Worm (Caenorhabditis elegans) whole organism, L3 larva: Measurements from ENCODE around the gene tmbi-4.

Source experiments
- aly-2 ChIP-seq: fragments of 150-350 bp; optimal IDR thresholded peaks from 2 replicates; lab custom pipeline; 2014; ENCODE audit warnings: missing biosample characterization, missing genetic modification characterization
- daf-12 ChIP-seq: fragments of 150-350 bp; optimal IDR thresholded peaks from 2 replicates; lab custom pipeline; 2014; ENCODE audit warnings: missing biosample characterization, missing genetic modification reagents, missing genetic modification characterization
- egl-27 ChIP-seq: sonication (generic microtip); optimal IDR thresholded peaks from 4 replicates; lab custom pipeline; 2017; ENCODE audit warnings: missing biosample characterization, missing genetic modification reagents, missing genetic modification characterization
- elt-2 ChIP-seq: sonication (generic microtip); optimal IDR thresholded peaks from 2 replicates; lab custom pipeline; 2016; ENCODE audit warnings: missing genetic modification reagents, mild to moderate bottlenecking, missing genetic modification characterization, missing compliant biosample characterization
- elt-3 ChIP-seq, 3 experiments: fragments of 150-350 bp in 1 of 3; sonication (generic microtip) in 2 of 3; optimal IDR thresholded peaks; 2 replicates in 2 of 3; 4 replicates in 1 of 3; lab custom pipeline; 2014 to 2017; ENCODE audit warnings: missing biosample characterization in 3 of 3, missing genetic modification characterization in 3 of 3
- fkh-2 ChIP-seq: fragments of 150-350 bp; optimal IDR thresholded peaks from 2 replicates; lab custom pipeline; 2014; ENCODE audit warnings: missing biosample characterization, missing genetic modification reagents, missing genetic modification characterization
- lin-39 ChIP-seq: fragments of 150-350 bp; optimal IDR thresholded peaks from 2 replicates; lab custom pipeline; 2018; ENCODE audit warnings: missing biosample characterization, missing genetic modification reagents, missing genetic modification characterization
- nfya-1 ChIP-seq: sonication (generic microtip); optimal IDR thresholded peaks from 2 replicates; lab custom pipeline; 2017; ENCODE audit warnings: missing genetic modification characterization, mild to moderate bottlenecking, missing compliant biosample characterization, antibody characterized with exemption, moderate library complexity; ENCODE audit not compliant: insufficient read depth
- nhr-11 ChIP-seq: fragments of 150-350 bp; optimal IDR thresholded peaks from 2 replicates; lab custom pipeline; 2014; ENCODE audit warnings: missing biosample characterization, missing genetic modification characterization
- nhr-76 ChIP-seq: fragments of 150-350 bp; sonication (generic microtip); optimal IDR thresholded peaks from 5 replicates; lab custom pipeline; 2014; ENCODE audit warnings: missing biosample characterization, missing genetic modification characterization
- snpc-4 ChIP-seq: fragments of 150-350 bp; optimal IDR thresholded peaks from 2 replicates; lab custom pipeline; 2014; ENCODE audit warnings: missing biosample characterization, missing genetic modification characterization
- ztf-11 ChIP-seq: fragments of 150-350 bp; optimal IDR thresholded peaks from 2 replicates; lab custom pipeline; 2014; ENCODE audit warnings: missing biosample characterization, missing genetic modification characterization

DNA sequence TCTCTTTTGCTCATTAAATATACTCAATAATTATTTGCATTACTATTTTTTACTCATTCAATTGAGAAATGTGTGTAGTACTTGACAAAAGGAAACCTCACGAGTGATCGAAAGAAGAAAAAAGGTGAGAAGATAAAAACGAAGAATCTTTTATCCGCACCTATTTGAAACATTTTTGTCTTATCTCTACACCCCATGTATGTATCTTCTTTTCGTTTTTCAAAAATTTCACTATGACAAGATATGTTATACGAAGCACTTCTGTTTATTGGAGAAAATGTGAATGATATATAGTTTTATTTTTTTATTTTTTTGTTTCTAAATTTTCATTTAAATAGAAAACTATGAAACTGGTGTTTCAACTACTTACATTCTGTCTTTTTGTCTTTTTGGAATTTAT is 54.5 kb downstream of the tmbi-4 start:
- TF ChIP-seq ztf-11 (tag; lab: Kevin White, UChicago), result no peak
- TF ChIP-seq nhr-11 (tag; lab: Kevin White, UChicago), result no peak
- no peak for TF ChIP-seq nfya-1 (tag; lab: Kevin White, UChicago)
- no peak for TF ChIP-seq fkh-2
- no peak for TF ChIP-seq elt-2 (tag; lab: Kevin White, UChicago)
- no peak for TF ChIP-seq nhr-76 (tag; lab: Kevin White, UChicago)
- TF ChIP-seq egl-27 (tag; lab: Kevin White, UChicago), result no peak
- no peak for TF ChIP-seq snpc-4 (tag; lab: Kevin White, UChicago)
- no peak for TF ChIP-seq elt-3 (tag; optimal IDR thresholded peaks at IDR 0.05; lab: Kevin White, UChicago)
- TF ChIP-seq aly-2 (tag; lab: Kevin White, UChicago), result no peak
- no peak for TF ChIP-seq lin-39 (tag; lab: Kevin White, UChicago)
- no peak for TF ChIP-seq daf-12
